Worm (Caenorhabditis elegans): Measurements from ENCODE around the gene best-7.
A peak's percentile ranks its signal among the peaks of the same experiment; 100 is the strongest.

best-7 gene

ce11 chrIV:11186729-11187128 is 43.4 kb downstream of the best-7 start, which contains the start of gene sdz-27:
TSS of gene sdz-27 (plus strand) at chrIV:11187029.
- TF ChIP-seq nhr-25 (tag; optimal IDR thresholded peaks at IDR 0.05) (no peak), mml-1 (tag; optimal IDR thresholded peaks at IDR 0.05) (no peak), snpc-4 (tag; optimal IDR thresholded peaks at IDR 0.05) (no peak), pha-4 (tag; optimal IDR thresholded peaks at IDR 0.05) (no peak), ama-1 (optimal IDR thresholded peaks at IDR 0.05) (no peak), nhr-43 (tag; optimal IDR thresholded peaks at IDR 0.05; ENCODE audit: poor library complexity, severe bottlenecking) (no peak), ZK546.5 (tag; optimal IDR thresholded peaks at IDR 0.05) (no peak), skn-1 (tag; optimal IDR thresholded peaks at IDR 0.05) (no peak), ztf-4 (tag; optimal IDR thresholded peaks at IDR 0.05) (no peak), hmg-11 (tag; optimal IDR thresholded peaks at IDR 0.05) (no peak), nhr-11 (tag; optimal IDR thresholded peaks at IDR 0.05) (no peak), unc-39 (tag; optimal IDR thresholded peaks at IDR 0.05) (no peak), nfya-1 (tag; optimal IDR thresholded peaks at IDR 0.05; ENCODE audit: insufficient read depth) (no peak), R02D3.7 (tag; optimal IDR thresholded peaks at IDR 0.05) (no peak), tbx-2 (tag; optimal IDR thresholded peaks at IDR 0.05) (no peak), ceh-82 (tag; optimal IDR thresholded peaks at IDR 0.05) (no peak)

- TF ChIP-seq lsy-12 (tag; optimal IDR thresholded peaks at IDR 0.05) (no peak), lin-15B (tag; optimal IDR thresholded peaks at IDR 0.05) (no peak), nhr-28 (tag; optimal IDR thresholded peaks at IDR 0.05) (no peak), elt-2 (tag; optimal IDR thresholded peaks at IDR 0.05) (peak; percentile 34), elt-3 (tag; optimal IDR thresholded peaks at IDR 0.05) (no peak), ceh-82 (tag; optimal IDR thresholded peaks at IDR 0.05) (no peak)
Measured at ce11 chrIV:11183991-11184390, 46.1 kb downstream of the best-7 start, which contains the start of gene nuaf-3. TSS of gene nuaf-3 (plus strand) at chrIV:11184291.

- TF ChIP-seq pha-4 (tag; optimal IDR thresholded peaks at IDR 0.05) = peak; percentile 8
- peak; percentile 0 for TF ChIP-seq elt-2 (tag; optimal IDR thresholded peaks at IDR 0.05)
- no peak for TF ChIP-seq nhr-23 (tag; optimal IDR thresholded peaks at IDR 0.05)
- no peak for TF ChIP-seq ceh-16 (tag; optimal IDR thresholded peaks at IDR 0.05)
- no peak for TF ChIP-seq tbx-2 (tag; optimal IDR thresholded peaks at IDR 0.05)
- no peak for TF ChIP-seq nhr-67 (tag; optimal IDR thresholded peaks at IDR 0.05)
Measured at ce11 chrIV:11183013-11183412, 47.1 kb downstream of the best-7 start, which contains the start of gene prx-14. TSS of gene prx-14 (plus strand) at chrIV:11183132.

- no peak for TF ChIP-seq mdl-1 (tag; optimal IDR thresholded peaks at IDR 0.05)
- TF ChIP-seq pha-4 (tag; optimal IDR thresholded peaks at IDR 0.05) = peak; percentile 6
- TF ChIP-seq nhr-25 (tag; optimal IDR thresholded peaks at IDR 0.05) = no peak
- TF ChIP-seq elt-2 (tag; optimal IDR thresholded peaks at IDR 0.05) = peak; percentile 11
- no peak for TF ChIP-seq R02D3.7 (tag; optimal IDR thresholded peaks at IDR 0.05)
- no peak for TF ChIP-seq nhr-67 (tag; optimal IDR thresholded peaks at IDR 0.05)
- peak; percentile 32 for TF ChIP-seq pqm-1 (tag; optimal IDR thresholded peaks at IDR 0.05)
- no peak for TF ChIP-seq ceh-82 (tag; optimal IDR thresholded peaks at IDR 0.05)
- no peak for TF ChIP-seq ztf-11 (tag; optimal IDR thresholded peaks at IDR 0.05)
Measured at ce11 chrIV:11180077-11180476, 50.0 kb downstream of the best-7 start.

DNA sequence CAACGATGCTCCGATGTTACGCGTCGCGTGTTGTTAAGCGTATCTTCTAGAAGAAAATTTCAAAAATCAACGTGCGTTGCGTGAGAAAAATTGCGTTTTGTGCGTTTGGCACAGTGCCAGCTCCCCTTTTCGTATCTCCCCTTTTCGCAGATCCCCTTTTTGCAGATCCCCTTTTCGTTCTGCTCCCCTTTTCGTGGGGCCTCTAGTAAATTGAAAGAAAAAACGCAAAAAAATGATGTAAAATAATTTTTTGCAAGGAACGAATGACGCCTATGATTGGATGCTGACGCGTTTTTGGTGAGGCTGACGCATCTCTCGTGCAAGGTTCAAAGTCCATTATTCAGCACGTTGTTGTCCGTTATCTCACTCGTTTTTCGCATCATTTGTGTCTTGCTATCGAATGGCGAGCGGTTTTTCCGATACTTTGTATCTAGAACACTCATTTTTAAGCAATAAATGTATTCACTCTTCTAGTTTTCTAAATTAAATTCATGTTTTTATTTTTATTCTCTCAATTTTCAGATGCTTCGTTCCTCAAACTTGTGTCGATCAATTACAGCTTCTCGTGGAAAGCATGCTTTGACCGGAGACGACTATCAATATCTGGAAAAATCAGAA is 50.9 kb downstream of the best-7 start, which contains the start of gene cpt-2:
TSS of gene cpt-2 (plus strand) at position 523 of the 618 bp plus-strand sequence.
- peak; percentile 68 for TF ChIP-seq pha-4 (tag; optimal IDR thresholded peaks at IDR 0.05)
- peak; percentile 38 for TF ChIP-seq lin-39 (tag; optimal IDR thresholded peaks at IDR 0.05)
- TF ChIP-seq nhr-25 (tag; optimal IDR thresholded peaks at IDR 0.05) = peak; percentile 67
- TF ChIP-seq egl-5 (tag; optimal IDR thresholded peaks at IDR 0.05) = peak; percentile 93
- TF ChIP-seq pqm-1 (tag; optimal IDR thresholded peaks at IDR 0.05) = peak; percentile 82
- TF ChIP-seq elt-2 (tag; optimal IDR thresholded peaks at IDR 0.05) = peak; percentile 84
- TF ChIP-seq hmg-11 (tag; optimal IDR thresholded peaks at IDR 0.05) = peak; percentile 29
- TF ChIP-seq skn-1 (tag; optimal IDR thresholded peaks at IDR 0.05) = peak; percentile 46
- peak; percentile 16 for TF ChIP-seq ceh-82 (tag; optimal IDR thresholded peaks at IDR 0.05)
- peak; percentile 82 for TF ChIP-seq jun-1 (tag; optimal IDR thresholded peaks at IDR 0.05)
- peak; percentile 88 for TF ChIP-seq nfya-1 (tag; optimal IDR thresholded peaks at IDR 0.05; ENCODE audit: insufficient read depth)
- peak; percentile 75 for TF ChIP-seq snpc-4 (tag; optimal IDR thresholded peaks at IDR 0.05)
- peak; percentile 74 for TF ChIP-seq R02D3.7 (tag; optimal IDR thresholded peaks at IDR 0.05)
- TF ChIP-seq nhr-11 (tag; optimal IDR thresholded peaks at IDR 0.05) = peak; percentile 64
- TF ChIP-seq ZK546.5 (tag; optimal IDR thresholded peaks at IDR 0.05) = peak; percentile 39
- peak; percentile 81 for TF ChIP-seq lsy-12 (tag; optimal IDR thresholded peaks at IDR 0.05)
- TF ChIP-seq ceh-28 (tag; optimal IDR thresholded peaks at IDR 0.05) = peak; percentile 70
- peak; percentile 39 for TF ChIP-seq fkh-10 (GFP tag; optimal IDR thresholded peaks at IDR 0.05)
- TF ChIP-seq lin-15B (tag; optimal IDR thresholded peaks at IDR 0.05) = peak; percentile 90
- peak; percentile 87 for TF ChIP-seq nhr-43 (tag; optimal IDR thresholded peaks at IDR 0.05; ENCODE audit: poor library complexity, severe bottlenecking)
- peak; percentile 83 for TF ChIP-seq tbx-2 (tag; optimal IDR thresholded peaks at IDR 0.05)
- peak; percentile 84 for TF ChIP-seq nhr-23 (tag; optimal IDR thresholded peaks at IDR 0.05)
- TF ChIP-seq egl-27 (tag; optimal IDR thresholded peaks at IDR 0.05) = peak; percentile 19
